Fruit fly (Drosophila melanogaster) whole organism, adult: ENCODE data around the gene spz.

Experiments used
- CG11617 ChIP-seq: fragments of 200-800 bp; sonication (Bioruptor generic); optimal IDR thresholded peaks from 2 replicates; lab custom pipeline; 2017; ENCODE audit warnings: mild to moderate bottlenecking, missing biosample characterization, missing genetic modification reagents, missing genetic modification characterization
- CG7045 ChIP-seq: fragments of 200-800 bp; sonication (Bioruptor generic); optimal IDR thresholded peaks from 2 replicates; lab custom pipeline; 2017; ENCODE audit warnings: missing biosample characterization, mild to moderate bottlenecking, missing genetic modification characterization
- bab1 ChIP-seq: fragments of 200-800 bp; sonication (Bioruptor generic); optimal IDR thresholded peaks from 3 replicates; lab custom pipeline; 2019; ENCODE audit warnings: missing biosample characterization, mild to moderate bottlenecking, missing genetic modification characterization, moderate library complexity
- cnc ChIP-seq, 2 experiments: fragments of >200 bp; optimal IDR thresholded peaks; 2 replicates each; lab custom pipeline; 2017
- kay ChIP-seq: fragments of 200-800 bp; sonication (Bioruptor generic); peaks from one replicate; lab custom pipeline; 2016; ENCODE audit warnings: missing biosample characterization, missing genetic modification characterization, borderline replicate concordance

DNA sequence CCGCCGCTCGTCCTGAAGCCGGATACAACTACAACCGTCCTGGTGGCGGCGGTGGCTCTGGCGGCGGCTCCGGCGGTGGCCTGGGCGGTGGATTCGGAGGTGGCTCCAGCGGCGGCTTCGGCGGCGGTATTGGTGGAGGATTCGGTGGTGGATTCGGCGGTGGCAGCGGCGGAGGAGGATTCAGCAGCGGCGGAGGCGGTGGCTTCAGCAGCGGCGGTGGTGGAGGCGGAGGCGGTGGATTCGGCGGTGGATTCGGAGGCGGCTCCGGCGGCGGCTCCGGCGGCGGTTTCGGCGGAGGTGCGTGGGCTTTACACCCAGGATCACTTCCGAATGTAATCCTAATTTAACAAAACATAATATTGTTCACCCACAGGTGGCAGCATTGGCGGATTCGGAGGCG, 20.3 kb downstream of the spz start:
- TF ChIP-seq CG11617 (GFP tag; lab: Kevin White, UChicago) (no peak), bab1 (GFP tag; lab: Kevin White, UChicago) (no peak), kay (no peak), CG7045 (GFP tag; lab: Kevin White, UChicago) (no peak), cnc (optimal IDR thresholded peaks at IDR 0.05; lab: Kevin White, UChicago) (no peak)
